Worm (Caenorhabditis elegans) whole organism, L2 larva: ENCODE measurements around the gene Y116F11B.6.

ENCODE experiments used
- R02D3.7 ChIP-seq: fragments of 150-350 bp; optimal IDR thresholded peaks from 2 replicates; lab custom pipeline; 2014; ENCODE audit warnings: missing biosample characterization, missing genetic modification characterization
- ama-1 ChIP-seq: fragments of 150-350 bp; optimal IDR thresholded peaks from 2 replicates; lab custom pipeline; 2018; ENCODE audit warnings: inconsistent platforms
- ceh-16 ChIP-seq: fragments of 150-350 bp; optimal IDR thresholded peaks from 2 replicates; lab custom pipeline; 2014; ENCODE audit warnings: missing biosample characterization, missing genetic modification characterization
- dmd-4 ChIP-seq: sonication (generic microtip); optimal IDR thresholded peaks from 2 replicates; lab custom pipeline; 2017; ENCODE audit warnings: missing biosample characterization, missing genetic modification characterization
- lin-39 ChIP-seq: fragments of 150-350 bp; optimal IDR thresholded peaks from 2 replicates; lab custom pipeline; 2014; ENCODE audit warnings: missing biosample characterization, missing genetic modification reagents, missing genetic modification characterization
- nhr-11 ChIP-seq: fragments of 150-350 bp; optimal IDR thresholded peaks from 2 replicates; lab custom pipeline; 2014; ENCODE audit warnings: missing biosample characterization, missing genetic modification characterization
- nhr-12 ChIP-seq: fragments of 150-350 bp; optimal IDR thresholded peaks from 2 replicates; lab custom pipeline; 2014; ENCODE audit warnings: missing biosample characterization, missing genetic modification characterization
- sma-3 ChIP-seq: sonication (generic microtip); optimal IDR thresholded peaks from 2 replicates; lab custom pipeline; 2016; ENCODE audit warnings: missing genetic modification reagents, missing genetic modification characterization, missing compliant biosample characterization
- zag-1 ChIP-seq: fragments of 150-350 bp; optimal IDR thresholded peaks from 2 replicates; lab custom pipeline; 2014; ENCODE audit warnings: missing biosample characterization, missing genetic modification characterization
- ztf-11 ChIP-seq: sonication (generic microtip); optimal IDR thresholded peaks from 2 replicates; lab custom pipeline; 2017; ENCODE audit warnings: missing biosample characterization, missing genetic modification characterization

DNA sequence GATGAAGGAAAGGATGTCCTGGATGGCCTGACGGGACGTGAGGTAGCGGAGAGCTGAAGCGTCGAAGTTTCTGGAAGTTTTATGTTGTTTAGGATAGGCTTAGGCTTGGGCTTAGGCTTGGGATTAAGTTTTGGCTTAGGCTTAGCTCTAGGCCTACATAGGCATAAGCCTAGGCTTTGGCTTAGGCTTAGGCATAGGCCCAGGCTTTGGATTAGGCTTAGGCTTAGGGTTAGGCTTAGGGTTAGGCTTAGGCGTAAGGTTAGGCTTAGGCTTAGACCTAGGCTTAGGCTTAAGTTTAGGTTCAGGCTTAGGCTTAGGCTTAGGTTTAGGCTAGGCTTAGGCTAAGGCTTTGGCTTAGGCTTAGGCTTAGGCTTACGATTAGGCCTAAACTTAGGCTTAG is 16.6 kb downstream of the Y116F11B.6 start:
- TF ChIP-seq zag-1 (tag; lab: Kevin White, UChicago), result no peak
- no peak for TF ChIP-seq sma-3 (GFP tag; lab: Kevin White, UChicago)
- TF ChIP-seq R02D3.7 (tag; lab: Kevin White, UChicago), result no peak
- TF ChIP-seq ama-1 (lab: Kevin White, UChicago), result no peak
- no peak for TF ChIP-seq ztf-11 (tag; lab: Kevin White, UChicago)
- TF ChIP-seq nhr-12 (tag; lab: Kevin White, UChicago), result no peak
- no peak for TF ChIP-seq nhr-11 (tag; lab: Kevin White, UChicago)
- no peak for TF ChIP-seq ceh-16 (tag; lab: Kevin White, UChicago)
- TF ChIP-seq dmd-4 (tag; lab: Kevin White, UChicago), result no peak
- TF ChIP-seq lin-39, result no peak
